Worm (Caenorhabditis elegans): ENCODE measurements around the gene F56D1.1.

The F56D1.1 gene

DNA sequence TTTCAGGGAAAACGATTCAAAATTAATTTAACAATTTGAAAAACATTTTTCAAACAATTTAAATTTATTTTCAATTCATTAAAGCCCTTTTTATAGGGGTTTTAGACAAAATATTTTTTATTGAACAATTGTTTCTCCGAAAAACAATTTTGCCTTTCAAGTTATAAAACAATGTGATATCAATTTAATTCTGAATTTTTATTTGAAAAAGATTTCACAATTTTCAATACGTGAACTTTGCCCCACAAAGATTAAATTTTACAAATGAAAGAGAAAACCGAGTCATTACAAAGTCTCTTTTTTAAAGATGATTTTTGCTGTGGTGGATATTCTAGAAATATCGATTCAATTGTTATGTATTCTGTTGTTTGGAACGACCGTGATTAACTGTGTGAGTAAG, 40.5 kb downstream of the F56D1.1 start, which contains the start of gene ZK177.2:
Gene ZK177.2 (plus strand): TSS at position 301 of the 400 bp plus-strand sequence.
- no peak for TF ChIP-seq ztf-16 (tag; optimal IDR thresholded peaks at IDR 0.05)
- no peak for TF ChIP-seq che-1 (tag; optimal IDR thresholded peaks at IDR 0.05)
- TF ChIP-seq pha-4 (tag; optimal IDR thresholded peaks at IDR 0.05): no peak
- TF ChIP-seq sdc-2 (tag; optimal IDR thresholded peaks at IDR 0.05): no peak
- no peak for TF ChIP-seq ref-2 (tag; optimal IDR thresholded peaks at IDR 0.05)
- no peak for TF ChIP-seq hlh-8 (tag; optimal IDR thresholded peaks at IDR 0.05)
- no peak for TF ChIP-seq elt-2 (tag; optimal IDR thresholded peaks at IDR 0.05)
- TF ChIP-seq hlh-15 (tag; optimal IDR thresholded peaks at IDR 0.05): no peak
- TF ChIP-seq ceh-22 (tag; optimal IDR thresholded peaks at IDR 0.05): no peak
- TF ChIP-seq K02D7.2 (tag; optimal IDR thresholded peaks at IDR 0.05): no peak
- no peak for TF ChIP-seq hlh-6 (tag; optimal IDR thresholded peaks at IDR 0.05)
- TF ChIP-seq tbx-7 (tag; optimal IDR thresholded peaks at IDR 0.05): no peak
- no peak for TF ChIP-seq sox-2 (GFP tag; IDR thresholded peaks at IDR 0.05)
- no peak for TF ChIP-seq ceh-18 (tag; optimal IDR thresholded peaks at IDR 0.05)
- TF ChIP-seq pag-3 (tag; optimal IDR thresholded peaks at IDR 0.05; ENCODE audit: borderline replicate concordance): no peak
- TF ChIP-seq ceh-24 (tag; optimal IDR thresholded peaks at IDR 0.05): no peak
- TF ChIP-seq ahr-1 (tag; optimal IDR thresholded peaks at IDR 0.05): no peak
- TF ChIP-seq K09A11.1 (tag; optimal IDR thresholded peaks at IDR 0.05; ENCODE audit: insufficient read depth): no peak

DNA sequence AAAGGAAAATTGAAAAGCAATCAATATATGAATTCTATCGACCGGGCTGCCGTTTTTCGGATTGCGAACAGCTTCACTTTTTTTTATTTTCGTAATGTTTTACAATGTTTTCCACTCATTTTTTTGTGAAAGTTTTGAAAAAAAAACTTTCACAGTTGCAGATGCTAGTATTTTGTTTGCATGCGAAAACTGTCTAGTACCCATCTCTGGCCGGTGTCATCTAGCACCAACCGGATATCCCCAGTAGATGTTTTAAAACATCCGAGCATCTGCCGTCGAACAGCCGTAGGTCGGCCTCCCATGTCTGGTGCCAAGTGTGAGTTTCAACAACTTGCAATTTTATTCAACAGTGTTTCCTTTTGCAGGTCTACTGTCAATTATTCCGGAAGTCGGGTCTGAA, 43.0 kb downstream of the F56D1.1 start, which contains the start of gene ZK177.12:
Gene ZK177.12 (plus strand): TSS at position 301 of the 400 bp plus-strand sequence.
- no peak for TF ChIP-seq npax-4 (tag; optimal IDR thresholded peaks at IDR 0.05)
- TF ChIP-seq fax-1 (tag; optimal IDR thresholded peaks at IDR 0.05): no peak
- TF ChIP-seq K02D7.2 (tag; optimal IDR thresholded peaks at IDR 0.05): no peak
- no peak for TF ChIP-seq ceh-45 (GFP tag; IDR thresholded peaks at IDR 0.05)
- TF ChIP-seq ceh-18 (tag; optimal IDR thresholded peaks at IDR 0.05): no peak
- no peak for TF ChIP-seq lin-11 (tag; optimal IDR thresholded peaks at IDR 0.05)
- no peak for TF ChIP-seq ceh-34 (tag; optimal IDR thresholded peaks at IDR 0.05)
- TF ChIP-seq ztf-16 (tag; optimal IDR thresholded peaks at IDR 0.05): no peak
- TF ChIP-seq nhr-11 (tag; optimal IDR thresholded peaks at IDR 0.05): no peak
- no peak for TF ChIP-seq unc-3 (GFP tag; conservative IDR thresholded peaks at IDR 0.05)
- TF ChIP-seq unc-3 (tag; optimal IDR thresholded peaks at IDR 0.05): no peak
- TF ChIP-seq hlh-15 (tag; optimal IDR thresholded peaks at IDR 0.05): no peak
- TF ChIP-seq mec-3 (tag; optimal IDR thresholded peaks at IDR 0.05; ENCODE audit: borderline replicate concordance): no peak
- no peak for TF ChIP-seq ceh-24 (tag; optimal IDR thresholded peaks at IDR 0.05)
- TF ChIP-seq tbx-7 (tag; optimal IDR thresholded peaks at IDR 0.05): no peak

- TF ChIP-seq pros-1 (tag; optimal IDR thresholded peaks at IDR 0.05) (no peak), hlh-8 (tag; optimal IDR thresholded peaks at IDR 0.05) (no peak), K02D7.2 (tag; optimal IDR thresholded peaks at IDR 0.05) (no peak), hlh-30 (tag; optimal IDR thresholded peaks at IDR 0.05; ENCODE audit: insufficient read depth) (no peak), ceh-31 (tag; optimal IDR thresholded peaks at IDR 0.05) (no peak), hlh-13 (GFP tag; optimal IDR thresholded peaks at IDR 0.05) (no peak), pha-4 (tag; optimal IDR thresholded peaks at IDR 0.05) (no peak), sox-2 (GFP tag; IDR thresholded peaks at IDR 0.05) (no peak), ceh-30 (tag; optimal IDR thresholded peaks at IDR 0.05) (no peak), dve-1 (tag; optimal IDR thresholded peaks at IDR 0.05) (no peak), unc-86 (tag; optimal IDR thresholded peaks at IDR 0.05) (no peak), sdc-2 (tag; optimal IDR thresholded peaks at IDR 0.05) (no peak), lim-6 (tag; optimal IDR thresholded peaks at IDR 0.05) (no peak), ceh-6 (GFP tag; optimal IDR thresholded peaks at IDR 0.05) (no peak), madf-2 (tag; optimal IDR thresholded peaks at IDR 0.05) (no peak)
Measured at ce11 chrII:5522637-5523036, 44.2 kb downstream of the F56D1.1 start, which contains the start of gene ZK177.11. Gene ZK177.11, plus strand, starts transcription at chrII:5522937.

DNA sequence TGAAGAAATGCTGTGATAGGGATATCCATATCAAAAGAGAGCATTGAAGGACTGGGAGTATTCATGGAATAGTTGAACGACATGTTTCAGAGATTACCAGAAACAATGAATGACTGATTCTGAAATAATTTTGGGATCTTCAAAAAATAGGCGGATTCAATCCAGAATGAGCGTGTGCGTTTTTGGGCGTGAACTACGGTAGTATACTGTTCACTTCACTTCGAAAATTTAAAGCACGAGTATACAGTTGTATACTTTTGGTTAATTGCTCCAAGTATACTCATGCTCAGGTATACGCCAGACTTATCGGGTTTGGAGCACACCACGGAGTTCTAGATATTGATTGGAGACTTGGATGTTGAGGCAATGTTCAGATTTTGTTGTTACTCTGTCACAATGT, 46.9 kb downstream of the F56D1.1 start, which contains the start of gene tbx-35:
Gene tbx-35 (minus strand): TSS at position 101 of the 400 bp plus-strand sequence.
- TF ChIP-seq pha-4 (tag; optimal IDR thresholded peaks at IDR 0.05): no peak
